Comparison of ENCODE assay signal across 3 fruit fly cellular contexts in the genomic region with DNA sequence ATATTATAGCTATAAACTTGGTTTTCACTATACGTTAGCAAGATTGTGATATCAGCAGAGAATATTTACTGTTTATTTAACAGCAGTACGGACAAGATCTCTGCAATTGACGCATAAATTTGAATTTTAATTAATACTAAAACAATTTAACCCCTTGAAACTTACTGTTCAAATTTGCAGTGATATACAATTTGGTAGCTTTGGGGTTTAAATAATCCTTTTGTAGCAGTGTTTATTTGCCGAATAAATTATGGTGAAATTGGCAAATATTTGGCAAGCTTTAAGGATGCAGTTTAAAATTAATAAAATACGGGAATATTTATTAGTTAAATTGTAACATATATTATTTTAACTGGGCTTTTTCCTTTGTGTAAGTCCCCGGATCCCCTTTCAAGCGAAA.
TF ChIP-seq lines count a peak whose summit lies in the region.

No protein-coding gene starts in this region.

- TF ChIP-seq CTCF in whole organism, embryonic (GFP tag; optimal IDR thresholded peaks at IDR 0.05; lab: Kevin White, UChicago): no peak

TF ChIP-seq in whole organism, embryonic, 481 proteins besides CTCF, POLR2A, EP300 and RAD21 (continues in another document):
- TF ChIP-seq wdn (GFP tag; IDR thresholded peaks at IDR 0.05; lab: Robert Waterston, UW) (no peak), Ssrp (tag; optimal IDR thresholded peaks at IDR 0.05; lab: Kevin White, UChicago) (peak; percentile 10), GATAe (GFP tag; conservative IDR thresholded peaks at IDR 0.05; lab: Robert Waterston, UW) (no peak), CG10543 (GFP tag; optimal IDR thresholded peaks at IDR 0.05; lab: Kevin White, UChicago) (no peak), CG3163 (GFP tag; optimal IDR thresholded peaks at IDR 0.05; lab: Kevin White, UChicago) (no peak), NFAT (GFP tag; IDR thresholded peaks at IDR 0.05; lab: Robert Waterston, UW) (no peak), CG34224 (GFP tag; IDR thresholded peaks at IDR 0.05; lab: Robert Waterston, UW; ENCODE audit: partially characterized antibody) (no peak), org-1 (GFP tag; optimal IDR thresholded peaks at IDR 0.05; lab: Kevin White, UChicago) (no peak), D19B (GFP tag; optimal IDR thresholded peaks at IDR 0.05; lab: Kevin White, UChicago) (no peak), dmrt99B (tag; optimal IDR thresholded peaks at IDR 0.05; lab: Kevin White, UChicago) (peak; percentile 16), schlank (tag; optimal IDR thresholded peaks at IDR 0.05; lab: Kevin White, UChicago) (no peak), bsh (GFP tag; optimal IDR thresholded peaks at IDR 0.05; lab: Kevin White, UChicago) (no peak), pzg (GFP tag; optimal IDR thresholded peaks at IDR 0.05; lab: Kevin White, UChicago) (no peak), rib (GFP tag; IDR thresholded peaks at IDR 0.05; lab: Robert Waterston, UW) (no peak), CG13296 (GFP tag; optimal IDR thresholded peaks at IDR 0.05; lab: Kevin White, UChicago) (no peak), CG17361 (GFP tag; IDR thresholded peaks at IDR 0.05; lab: Robert Waterston, UW) (0 out of 3 replicates have a peak, but pooled peaks have one; percentile 20), jumu (GFP tag; optimal IDR thresholded peaks at IDR 0.05; lab: Kevin White, UChicago) (no peak), slp2 (GFP tag; optimal IDR thresholded peaks at IDR 0.05; lab: Kevin White, UChicago) (no peak), Ets97D (GFP tag; optimal IDR thresholded peaks at IDR 0.05; lab: Kevin White, UChicago) (no peak), CHES-1-like (GFP tag; optimal IDR thresholded peaks at IDR 0.05; lab: Kevin White, UChicago) (no peak), sisA (GFP tag; IDR thresholded peaks at IDR 0.05; lab: Robert Waterston, UW) (no peak), sc (optimal IDR thresholded peaks at IDR 0.05; lab: Kevin White, UChicago) (no peak), sc (GFP tag; optimal IDR thresholded peaks at IDR 0.05; lab: Kevin White, UChicago) (no peak), ap (GFP tag; IDR thresholded peaks at IDR 0.05; lab: Robert Waterston, UW) (no peak), slou (GFP tag; optimal IDR thresholded peaks at IDR 0.05; lab: Kevin White, UChicago) (no peak), CkIIα-i1 (GFP tag; IDR thresholded peaks at IDR 0.05; lab: Robert Waterston, UW) (no peak), salm (tag; optimal IDR thresholded peaks at IDR 0.05; lab: Kevin White, UChicago) (no peak), ssp (GFP tag; IDR thresholded peaks at IDR 0.05; lab: Robert Waterston, UW) (no peak), dysf (GFP tag; IDR thresholded peaks at IDR 0.05; lab: Robert Waterston, UW) (no peak), jigr1 (GFP tag; IDR thresholded peaks at IDR 0.05; lab: Robert Waterston, UW) (no peak)

TF ChIP-seq in whole organism, prepupa, 60 proteins besides CTCF, POLR2A, EP300 and RAD21 (continues in another document):
- no peak for TF ChIP-seq CG7368 (GFP tag; optimal IDR thresholded peaks at IDR 0.05; lab: Kevin White, UChicago)
- no peak for TF ChIP-seq fd85E (GFP tag; optimal IDR thresholded peaks at IDR 0.05; lab: Kevin White, UChicago)
- peak; percentile 30 for TF ChIP-seq Ets96B (tag; optimal IDR thresholded peaks at IDR 0.05; lab: Kevin White, UChicago)
- TF ChIP-seq acj6 (GFP tag; optimal IDR thresholded peaks at IDR 0.05; lab: Kevin White, UChicago): peak; percentile 37
- TF ChIP-seq achi (GFP tag; optimal IDR thresholded peaks at IDR 0.05; lab: Kevin White, UChicago): peak; percentile 29
- peak; percentile 2 for TF ChIP-seq CG6276 (GFP tag; optimal IDR thresholded peaks at IDR 0.05; lab: Kevin White, UChicago)
- peak; percentile 8 for TF ChIP-seq fd59A (GFP tag; optimal IDR thresholded peaks at IDR 0.05; lab: Kevin White, UChicago)
- no peak for TF ChIP-seq CG6163 (GFP tag; IDR thresholded peaks at IDR 0.05; lab: Robert Waterston, UW)
- peak; percentile 10 for TF ChIP-seq cyc (GFP tag; optimal IDR thresholded peaks at IDR 0.05; lab: Kevin White, UChicago)
- peak; percentile 7 for TF ChIP-seq Sox15 (GFP tag; optimal IDR thresholded peaks at IDR 0.05; lab: Kevin White, UChicago)
- peak; percentile 62 for TF ChIP-seq Hr4 (GFP tag; optimal IDR thresholded peaks at IDR 0.05; lab: Kevin White, UChicago)
- no peak for TF ChIP-seq Hr38 (GFP tag; optimal IDR thresholded peaks at IDR 0.05; lab: Kevin White, UChicago)
- TF ChIP-seq CG11762 (GFP tag; optimal IDR thresholded peaks at IDR 0.05; lab: Kevin White, UChicago; ENCODE audit: insufficient read depth): no peak
- peak; percentile 64 for TF ChIP-seq Eip78C (GFP tag; lab: Kevin White, UChicago)
- TF ChIP-seq fkh (GFP tag; optimal IDR thresholded peaks at IDR 0.05; lab: Kevin White, UChicago): no peak
- TF ChIP-seq Sox102F (GFP tag; optimal IDR thresholded peaks at IDR 0.05; lab: Kevin White, UChicago): no peak
- peak; percentile 65 for TF ChIP-seq CG32006 (GFP tag; optimal IDR thresholded peaks at IDR 0.05; lab: Kevin White, UChicago)
- TF ChIP-seq CG6808 (GFP tag; optimal IDR thresholded peaks at IDR 0.05; lab: Kevin White, UChicago): no peak
- peak; percentile 15 for TF ChIP-seq CG3032 (tag; optimal IDR thresholded peaks at IDR 0.05; lab: Kevin White, UChicago)
- peak; percentile 9 for TF ChIP-seq CG6792 (GFP tag; optimal IDR thresholded peaks at IDR 0.05; lab: Kevin White, UChicago)
- TF ChIP-seq CG9139 (GFP tag; optimal IDR thresholded peaks at IDR 0.05; lab: Kevin White, UChicago): no peak
- TF ChIP-seq Ets21C (GFP tag; optimal IDR thresholded peaks at IDR 0.05; lab: Kevin White, UChicago): no peak
- no peak for TF ChIP-seq CG6854 (GFP tag; optimal IDR thresholded peaks at IDR 0.05; lab: Kevin White, UChicago)
- TF ChIP-seq CG3919 (GFP tag; optimal IDR thresholded peaks at IDR 0.05; lab: Kevin White, UChicago): no peak
- TF ChIP-seq Gug (GFP tag; IDR thresholded peaks at IDR 0.05; lab: Robert Waterston, UW): no peak
- no peak for TF ChIP-seq CG11294 (GFP tag; IDR thresholded peaks at IDR 0.05; lab: Robert Waterston, UW)
- peak; percentile 12 for TF ChIP-seq net (GFP tag; optimal IDR thresholded peaks at IDR 0.05; lab: Kevin White, UChicago)
- no peak for TF ChIP-seq dsx (GFP tag; optimal IDR thresholded peaks at IDR 0.05; lab: Kevin White, UChicago; ENCODE audit: poor library complexity, severe bottlenecking)
- peak; percentile 36 for TF ChIP-seq CG34406 (GFP tag; optimal IDR thresholded peaks at IDR 0.05; lab: Kevin White, UChicago)
- peak; percentile 15 for TF ChIP-seq lz (GFP tag; optimal IDR thresholded peaks at IDR 0.05; lab: Kevin White, UChicago)
- peak; percentile 18 for TF ChIP-seq CG4318 (GFP tag; optimal IDR thresholded peaks at IDR 0.05; lab: Kevin White, UChicago)

TF ChIP-seq in whole organism, pupa, 21 proteins besides CTCF, POLR2A, EP300 and RAD21:
- no peak for TF ChIP-seq gl (tag; optimal IDR thresholded peaks at IDR 0.05; lab: Kevin White, UChicago)
- peak; percentile 43 for TF ChIP-seq CG8159 (tag; optimal IDR thresholded peaks at IDR 0.05; lab: Kevin White, UChicago)
- TF ChIP-seq CG9948 (tag; optimal IDR thresholded peaks at IDR 0.05; lab: Kevin White, UChicago): peak; percentile 32
- no peak for TF ChIP-seq fd96Ca (GFP tag; IDR thresholded peaks at IDR 0.05; lab: Robert Waterston, UW)
- TF ChIP-seq CG15710 (tag; optimal IDR thresholded peaks at IDR 0.05; lab: Kevin White, UChicago): peak; percentile 37
- peak; percentile 36 for TF ChIP-seq CG14655 (GFP tag; optimal IDR thresholded peaks at IDR 0.05; lab: Kevin White, UChicago)
- peak; percentile 36 for TF ChIP-seq Pif1B (GFP tag; optimal IDR thresholded peaks at IDR 0.05; lab: Kevin White, UChicago)
- TF ChIP-seq CG17806 (tag; optimal IDR thresholded peaks at IDR 0.05; lab: Kevin White, UChicago): peak; percentile 18
- TF ChIP-seq CG8301 (tag; optimal IDR thresholded peaks at IDR 0.05; lab: Kevin White, UChicago): peak; percentile 4
- TF ChIP-seq Pif1A (GFP tag; optimal IDR thresholded peaks at IDR 0.05; lab: Kevin White, UChicago): no peak
TF ChIP-seq in whole organism, pupa: peak in this region for 7.

Comparison
In these comparisons a context has a peak if more than half of its experiments do, and no peak if none do; other contexts are left out.
1. Of the 7 proteins assayed by ChIP-seq in both whole organism, embryonic and whole organism, prepupa: peak only in whole organism, embryonic: none; only in whole organism, prepupa: Hr39; in both: none; in neither: 6.